Fruit fly (Drosophila melanogaster) whole organism, wandering third instar larva: Measurements from ENCODE around the gene MFS10.

Source experiments
- CrebA ChIP-seq: fragments of 200-800 bp; sonication (Bioruptor generic); optimal IDR thresholded peaks from 2 replicates; lab custom pipeline; 2016; ENCODE audit warnings: missing biosample characterization, mild to moderate bottlenecking, missing genetic modification characterization, borderline replicate concordance
- Hnf4 ChIP-seq: fragments of 200-800 bp; sonication (Bioruptor generic); optimal IDR thresholded peaks from 2 replicates; lab custom pipeline; 2016; ENCODE audit warnings: missing biosample characterization, mild to moderate bottlenecking, missing genetic modification characterization
- Sp1 ChIP-seq: fragments of 200-800 bp; sonication (Bioruptor generic); optimal IDR thresholded peaks from 3 replicates; lab custom pipeline; 2019; ENCODE audit warnings: missing biosample characterization, mild to moderate bottlenecking, missing genetic modification characterization, moderate library complexity
- br ChIP-seq: fragments of 200-800 bp; sonication (Bioruptor generic); optimal IDR thresholded peaks from 2 replicates; lab custom pipeline; 2016; ENCODE audit warnings: missing biosample characterization, missing genetic modification characterization
- pan ChIP-seq: fragments of >200 bp; optimal IDR thresholded peaks from 2 replicates; lab custom pipeline; 2017
- psq ChIP-seq: fragments of 200-800 bp; sonication (Bioruptor generic); optimal IDR thresholded peaks from 3 replicates; lab custom pipeline; 2017; ENCODE audit warnings: missing biosample characterization, mild to moderate bottlenecking, missing genetic modification characterization, moderate library complexity
- tai ChIP-seq: sonication (Bioruptor generic); optimal IDR thresholded peaks from 2 replicates; lab custom pipeline; 2016; ENCODE audit warnings: missing biosample characterization, missing genetic modification characterization
- usp ChIP-seq: fragments of >200 bp; optimal IDR thresholded peaks from 2 replicates; lab custom pipeline; 2017; ENCODE audit warnings: missing biosample characterization, missing genetic modification characterization

DNA sequence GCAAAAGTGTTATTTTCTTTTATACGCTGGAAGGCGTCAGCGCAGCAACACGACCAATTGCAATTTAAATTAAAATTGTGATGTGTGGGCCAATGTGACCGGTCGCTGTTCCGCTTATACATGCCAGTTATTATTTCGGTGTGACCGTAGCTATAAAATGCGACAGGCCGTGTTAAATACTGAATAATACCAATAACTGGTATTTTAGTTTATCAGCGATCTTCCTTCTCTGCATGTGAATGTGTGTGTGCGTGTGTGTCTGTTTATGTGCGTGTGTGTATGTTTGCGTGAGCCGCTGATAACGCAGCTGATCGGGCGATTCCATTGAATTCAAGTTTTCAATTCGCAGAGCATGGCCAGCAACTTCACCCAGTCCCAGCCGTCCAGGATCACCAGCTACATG, at the start of gene MFS10, which contains the start of the genes CG32638 and CG15717:
- TF ChIP-seq usp (GFP tag; lab: Kevin White, UChicago) (no peak), Hnf4 (peak; percentile 36), br (GFP tag; lab: Kevin White, UChicago) (peak; percentile 23), tai (GFP tag; lab: Kevin White, UChicago) (no peak), pan (lab: Kevin White, UChicago) (no peak), psq (GFP tag; lab: Kevin White, UChicago) (peak; percentile 5), Sp1 (GFP tag; lab: Kevin White, UChicago) (peak; percentile 33), CrebA (GFP tag; lab: Kevin White, UChicago) (no peak)
